Worm (Caenorhabditis elegans) whole organism, L3 larva: ENCODE data around the gene tmed-1.

Source experiments
- ZK546.5 ChIP-seq: sonication (generic microtip); optimal IDR thresholded peaks from 2 replicates; lab custom pipeline; 2017; ENCODE audit warnings: missing biosample characterization, missing genetic modification characterization
- ceh-82 ChIP-seq: fragments of 150-350 bp; optimal IDR thresholded peaks from 2 replicates; lab custom pipeline; 2014; ENCODE audit warnings: missing biosample characterization, missing genetic modification characterization
- ceh-9 ChIP-seq: sonication (generic microtip); optimal IDR thresholded peaks from 2 replicates; lab custom pipeline; 2018; ENCODE audit warnings: missing biosample characterization, missing genetic modification characterization
- daf-12 ChIP-seq: fragments of 150-350 bp; optimal IDR thresholded peaks from 2 replicates; lab custom pipeline; 2014; ENCODE audit warnings: missing biosample characterization, missing genetic modification reagents, missing genetic modification characterization
- lsy-12 ChIP-seq: sonication (generic microtip); optimal IDR thresholded peaks from 2 replicates; lab custom pipeline; 2016; ENCODE audit warnings: mild to moderate bottlenecking, missing genetic modification characterization, missing compliant biosample characterization
- mdl-1 ChIP-seq: fragments of 150-350 bp; optimal IDR thresholded peaks from 2 replicates; lab custom pipeline; 2014; ENCODE audit warnings: missing biosample characterization, missing genetic modification characterization
- nhr-23 ChIP-seq: fragments of 150-350 bp; optimal IDR thresholded peaks from 2 replicates; lab custom pipeline; 2014; ENCODE audit warnings: missing biosample characterization, missing genetic modification reagents, missing genetic modification characterization
- pha-4 ChIP-seq: fragments of 150-350 bp; optimal IDR thresholded peaks from 2 replicates; lab custom pipeline; 2014; ENCODE audit warnings: missing biosample characterization, missing genetic modification reagents, missing genetic modification characterization
- snpc-4 ChIP-seq: fragments of 150-350 bp; optimal IDR thresholded peaks from 2 replicates; lab custom pipeline; 2014; ENCODE audit warnings: missing biosample characterization, missing genetic modification characterization
- unc-62 ChIP-seq: fragments of 150-350 bp; sonication (generic microtip); optimal IDR thresholded peaks from 4 replicates; lab custom pipeline; 2014; ENCODE audit warnings: missing biosample characterization, missing genetic modification reagents, missing genetic modification characterization
- ztf-11 ChIP-seq: fragments of 150-350 bp; optimal IDR thresholded peaks from 2 replicates; lab custom pipeline; 2014; ENCODE audit warnings: missing biosample characterization, missing genetic modification characterization

DNA sequence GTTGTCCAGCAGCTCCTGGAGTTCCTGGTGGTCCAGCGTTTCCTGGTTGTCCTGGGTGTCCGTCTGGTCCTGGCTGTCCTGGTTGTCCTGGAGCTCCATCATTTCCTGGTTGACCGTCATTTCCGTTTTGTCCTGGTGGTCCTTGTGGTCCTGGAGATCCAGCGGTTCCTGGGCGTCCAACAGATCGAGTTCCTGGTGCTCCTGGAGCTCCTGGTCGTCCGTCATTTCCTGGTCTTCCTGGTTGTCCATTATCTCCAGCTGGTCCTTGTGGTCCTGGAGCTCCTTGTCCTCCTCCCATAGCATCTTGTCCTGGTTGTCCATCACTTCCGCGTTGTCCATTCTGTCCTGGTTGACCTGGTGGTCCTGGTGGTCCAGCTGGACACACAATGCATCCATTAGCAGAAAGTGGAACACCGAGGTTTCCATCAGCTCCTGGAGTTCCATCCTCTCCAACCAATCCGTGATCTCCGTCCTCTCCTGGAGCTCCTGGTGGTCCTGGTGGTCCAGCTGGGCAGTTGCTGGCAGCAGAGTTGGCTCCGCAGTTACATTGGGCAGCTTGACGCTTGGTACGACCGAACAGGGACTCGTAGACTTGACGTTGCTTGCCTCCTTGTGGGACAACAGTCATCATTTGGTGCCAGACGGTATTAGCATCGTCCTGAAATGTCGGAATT, 31.2 kb upstream of the tmed-1 start:
- TF ChIP-seq mdl-1 (tag; lab: Kevin White, UChicago): no peak
- no peak for TF ChIP-seq daf-12 (tag; lab: Kevin White, UChicago)
- no peak for TF ChIP-seq pha-4 (tag; lab: Kevin White, UChicago)
- TF ChIP-seq ztf-11 (tag; lab: Kevin White, UChicago): no peak
- TF ChIP-seq snpc-4 (tag; lab: Kevin White, UChicago): no peak
- TF ChIP-seq ZK546.5 (tag; lab: Kevin White, UChicago): no peak
- TF ChIP-seq ceh-82 (tag; lab: Kevin White, UChicago): no peak
- no peak for TF ChIP-seq unc-62 (GFP tag; lab: Kevin White, UChicago)
- no peak for TF ChIP-seq ceh-9 (tag; lab: Kevin White, UChicago)
- no peak for TF ChIP-seq nhr-23 (tag; lab: Kevin White, UChicago)
- TF ChIP-seq lsy-12: no peak
